Worm (Caenorhabditis elegans) whole organism, dauer: ENCODE data around the gene eif-1.

ENCODE experiments used
- unc-62 ChIP-seq: sonication (generic microtip); optimal IDR thresholded peaks from 2 replicates; lab custom pipeline; 2017; ENCODE audit warnings: missing biosample characterization, missing genetic modification reagents, missing genetic modification characterization

Gene eif-1

DNA sequence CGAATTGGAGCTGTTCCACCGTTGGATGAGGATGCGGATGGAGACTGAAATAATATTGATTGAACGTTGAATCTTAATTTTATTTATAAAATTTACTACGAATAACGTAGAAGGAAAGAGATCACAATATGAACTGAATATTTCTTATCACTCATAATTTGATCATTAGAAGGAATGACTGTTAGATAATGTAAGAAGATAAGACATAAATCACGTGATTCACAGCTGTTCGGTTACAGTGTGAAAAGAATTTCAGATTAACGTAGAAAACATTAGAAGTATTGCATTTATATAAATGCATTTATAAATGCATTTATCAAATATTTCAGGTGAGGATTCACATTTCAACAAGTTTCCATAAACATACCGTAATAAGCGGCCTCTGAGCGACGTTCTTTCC, 50.6 kb downstream of the eif-1 start:
- TF ChIP-seq unc-62 (GFP tag; lab: Kevin White, UChicago), result no peak

ce11 chrII:4942397-4942796, 51.0 kb downstream of the eif-1 start:
- TF ChIP-seq unc-62 (GFP tag; lab: Kevin White, UChicago), result no peak

- TF ChIP-seq unc-62 (GFP tag; lab: Kevin White, UChicago), result no peak
Measured at ce11 chrII:4941541-4942206, 51.7 kb downstream of the eif-1 start, which contains the start of gene ZK546.19. Gene ZK546.19, plus strand, starts transcription at chrII:4941726.

DNA sequence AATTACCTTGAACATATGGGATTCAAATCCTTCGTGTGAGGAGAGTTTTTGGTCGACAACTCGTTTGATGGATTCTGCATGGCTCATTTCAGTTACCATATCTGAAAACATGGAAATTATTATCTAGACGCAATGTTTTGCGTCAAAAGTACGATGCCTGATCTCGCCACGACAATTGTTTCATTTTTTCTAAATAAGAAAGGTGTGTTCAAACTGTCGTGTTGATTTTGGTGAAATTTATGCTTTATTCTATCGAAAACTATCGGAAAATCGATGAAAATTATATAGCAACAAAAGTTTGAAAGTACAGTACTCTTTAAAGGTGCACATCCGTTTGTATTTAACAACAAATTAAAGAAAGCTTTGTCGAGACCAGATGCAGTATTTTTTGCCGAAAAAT, 52.3 kb downstream of the eif-1 start, which contains the start of gene cblc-1:
Gene cblc-1 (minus strand): TSS at position 101 of the 400 bp plus-strand sequence.
- no peak for TF ChIP-seq unc-62 (GFP tag; lab: Kevin White, UChicago)
